Worm (Caenorhabditis elegans): ENCODE measurements around the gene nspd-2.

- no peak for TF ChIP-seq ztf-3 (GFP tag; optimal IDR thresholded peaks at IDR 0.05)
- peak; percentile 91 for TF ChIP-seq mcd-1 (GFP tag; IDR thresholded peaks at IDR 0.05)
- no peak for TF ChIP-seq ama-1 (optimal IDR thresholded peaks at IDR 0.05)
- no peak for TF ChIP-seq ama-1 (GFP tag; optimal IDR thresholded peaks at IDR 0.05)
- no peak for TF ChIP-seq ztf-18 (tag; optimal IDR thresholded peaks at IDR 0.05)
- TF ChIP-seq ZK185.1 (tag; optimal IDR thresholded peaks at IDR 0.05; ENCODE audit: poor library complexity, severe bottlenecking) = no peak
- peak; percentile 43 for TF ChIP-seq ceh-100 (GFP tag; IDR thresholded peaks at IDR 0.05)
Measured at ce11 chrIV:9825196-9825744, 18.6 kb upstream of the nspd-2 start, which contains the start of gene mtr-4.
